Fruit fly (Drosophila melanogaster): ENCODE results near the gene CG14384.

The CG14384 gene

dm6 chr3R:13015811-13016766 lies 48.6 kb upstream of the CG14384 start (continued):
- no peak for TF ChIP-seq CG10565 (GFP tag; optimal IDR thresholded peaks at IDR 0.05)
- TF ChIP-seq Hmr (GFP tag; optimal IDR thresholded peaks at IDR 0.05) = peak; percentile 40
- TF ChIP-seq CG2120 (GFP tag; optimal IDR thresholded peaks at IDR 0.05) = peak; percentile 59
- no peak for TF ChIP-seq CG9727 (GFP tag; optimal IDR thresholded peaks at IDR 0.05)
- no peak for TF ChIP-seq cas (GFP tag; IDR thresholded peaks at IDR 0.05)
- peak; percentile 70 for TF ChIP-seq exex (tag; optimal IDR thresholded peaks at IDR 0.05)
- TF ChIP-seq toy (GFP tag; IDR thresholded peaks at IDR 0.05) = no peak
- TF ChIP-seq Stat92E (GFP tag; optimal IDR thresholded peaks at IDR 0.05) = peak in 1 of 3 experiments; percentile 38
- peak; percentile 20 for TF ChIP-seq en (GFP tag; optimal IDR thresholded peaks at IDR 0.05)
- no peak for TF ChIP-seq sisA (GFP tag; IDR thresholded peaks at IDR 0.05)
- peak; percentile 89 for TF ChIP-seq sens (GFP tag)
- no peak for TF ChIP-seq CG11085 (GFP tag; IDR thresholded peaks at IDR 0.05)
- TF ChIP-seq CG17568 (GFP tag; optimal IDR thresholded peaks at IDR 0.05) = no peak
- TF ChIP-seq ab (GFP tag; optimal IDR thresholded peaks at IDR 0.05) = no peak
- TF ChIP-seq E2f1 (GFP tag; IDR thresholded peaks at IDR 0.05) = no peak
- TF ChIP-seq CG8290 (GFP tag; optimal IDR thresholded peaks at IDR 0.05) = no peak
- TF ChIP-seq CG8290 (tag; optimal IDR thresholded peaks at IDR 0.05) = peak in 1 of 2 experiments; percentile 35
- no peak for TF ChIP-seq CG11456 (GFP tag; IDR thresholded peaks at IDR 0.05)
- no peak for TF ChIP-seq CG43689 (GFP tag; IDR thresholded peaks at IDR 0.05)
- TF ChIP-seq Poxn (GFP tag; IDR thresholded peaks at IDR 0.05) = no peak
- TF ChIP-seq Nf-YC (tag; optimal IDR thresholded peaks at IDR 0.05) = no peak
- TF ChIP-seq CG7357 (GFP tag; IDR thresholded peaks at IDR 0.05) = no peak
- TF ChIP-seq hbn (GFP tag; IDR thresholded peaks at IDR 0.05; ENCODE audit: partially characterized antibody) = no peak
- TF ChIP-seq wek (GFP tag; optimal IDR thresholded peaks at IDR 0.05) = no peak
- TF ChIP-seq E2f2 (GFP tag; IDR thresholded peaks at IDR 0.05) = peak; percentile 16; the same call in 1 of the 2 replicates
- peak; percentile 86 for TF ChIP-seq CG6175 (GFP tag; IDR thresholded peaks at IDR 0.05)
- TF ChIP-seq zfh1 (GFP tag; IDR thresholded peaks at IDR 0.05) = no peak
- TF ChIP-seq ac (GFP tag; optimal IDR thresholded peaks at IDR 0.05) = no peak
- no peak for TF ChIP-seq CG14965 (GFP tag; optimal IDR thresholded peaks at IDR 0.05; ENCODE audit: borderline replicate concordance)
- no peak for TF ChIP-seq CG1602 (GFP tag; optimal IDR thresholded peaks at IDR 0.05)
- no peak for TF ChIP-seq trh (GFP tag; optimal IDR thresholded peaks at IDR 0.05)
- TF ChIP-seq crc (GFP tag; optimal IDR thresholded peaks at IDR 0.05) = no peak
- TF ChIP-seq CG6254 (GFP tag; optimal IDR thresholded peaks at IDR 0.05) = no peak
- TF ChIP-seq sc (optimal IDR thresholded peaks at IDR 0.05) = no peak
- TF ChIP-seq sc (GFP tag; optimal IDR thresholded peaks at IDR 0.05) = no peak
- TF ChIP-seq fd102C (GFP tag; optimal IDR thresholded peaks at IDR 0.05) = no peak
- TF ChIP-seq lmd (GFP tag; IDR thresholded peaks at IDR 0.05) = no peak; the same call in 1 of the 2 replicates
- no peak for TF ChIP-seq seq (GFP tag; IDR thresholded peaks at IDR 0.05)
- TF ChIP-seq Taf1 (GFP tag; IDR thresholded peaks at IDR 0.05) = no peak
- no peak for TF ChIP-seq Sry-δ (GFP tag; optimal IDR thresholded peaks at IDR 0.05)
- no peak for TF ChIP-seq CG13894 (tag; optimal IDR thresholded peaks at IDR 0.05)
- peak; percentile 29; the same call in 1 of the 3 replicates for TF ChIP-seq Dbx (GFP tag; IDR thresholded peaks at IDR 0.05)
- TF ChIP-seq pzg (GFP tag; optimal IDR thresholded peaks at IDR 0.05) = no peak
- no peak for TF ChIP-seq Atf-2 (GFP tag; optimal IDR thresholded peaks at IDR 0.05)
- no peak for TF ChIP-seq nerfin-1 (tag; optimal IDR thresholded peaks at IDR 0.05)
- TF ChIP-seq GATAe (GFP tag; conservative IDR thresholded peaks at IDR 0.05) = peak; percentile 18; the same call in 1 of the 2 replicates
- no peak for TF ChIP-seq MTF-1 (GFP tag; optimal IDR thresholded peaks at IDR 0.05; ENCODE audit: borderline replicate concordance)
- TF ChIP-seq pan (optimal IDR thresholded peaks at IDR 0.05) = no peak
- TF ChIP-seq pan (GFP tag; optimal IDR thresholded peaks at IDR 0.05 in 1 of 2, IDR thresholded peaks at IDR 0.05 in 1 of 2) = peak in 1 of 2 experiments; percentile 4
- TF ChIP-seq tup (GFP tag; optimal IDR thresholded peaks at IDR 0.05) = no peak

All from whole organism, embryonic.